Worm (Caenorhabditis elegans) whole organism, late embryonic: Measurements from ENCODE around the gene pcca-1.

Experiments
- ama-1 ChIP-seq: fragments of 150-350 bp; optimal IDR thresholded peaks from 2 replicates; lab custom pipeline; 2014
- ceh-48 ChIP-seq: sonication (generic microtip); optimal IDR thresholded peaks from 2 replicates; lab custom pipeline; 2016; ENCODE audit warnings: missing genetic modification characterization, inconsistent platforms, missing compliant biosample characterization
- hlh-30 ChIP-seq: sonication (generic microtip); optimal IDR thresholded peaks from 2 replicates; lab custom pipeline; 2017; ENCODE audit warnings: antibody characterized with exemption, missing genetic modification characterization, missing compliant biosample characterization; ENCODE audit not compliant: insufficient read depth
- hlh-8 ChIP-seq: sonication (generic microtip); optimal IDR thresholded peaks from 2 replicates; lab custom pipeline; 2016; ENCODE audit warnings: missing genotype, missing genetic modification characterization, missing compliant biosample characterization
- lin-11 ChIP-seq: fragments of 200-800 bp; sonication (Bioruptor generic); optimal IDR thresholded peaks from 2 replicates; lab custom pipeline; 2018; ENCODE audit warnings: mild to moderate bottlenecking, missing genetic modification characterization, missing compliant biosample characterization
- pqm-1 ChIP-seq: sonication (generic microtip); optimal IDR thresholded peaks from 2 replicates; lab custom pipeline; 2016; ENCODE audit warnings: missing genetic modification characterization, missing compliant biosample characterization
- tbx-7 ChIP-seq: sonication (generic microtip); optimal IDR thresholded peaks from 2 replicates; lab custom pipeline; 2016; ENCODE audit warnings: missing genotype, missing genetic modification characterization, missing compliant biosample characterization
- unc-86 ChIP-seq: sonication (generic microtip); optimal IDR thresholded peaks from 2 replicates; lab custom pipeline; 2016; ENCODE audit warnings: missing genetic modification characterization, missing compliant biosample characterization

DNA sequence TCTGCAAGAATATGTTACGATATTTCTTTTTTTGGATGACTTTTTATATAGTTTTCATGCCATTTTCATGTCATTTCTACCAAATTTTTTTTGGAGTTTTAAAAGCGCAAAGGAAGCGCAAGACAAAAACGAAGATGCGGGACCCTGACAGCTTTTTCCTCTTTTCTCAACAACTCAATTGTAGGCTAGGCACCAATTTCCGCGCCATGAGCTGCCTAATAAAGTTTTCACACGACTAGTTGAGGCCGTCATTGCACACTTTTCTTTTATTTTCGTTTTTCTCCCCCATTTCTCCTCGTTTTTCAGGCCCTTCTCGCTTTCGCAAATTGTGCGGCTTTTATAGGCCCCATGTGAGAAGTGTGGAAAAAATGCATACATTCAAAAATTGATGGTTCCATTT lies 19.0 kb upstream of the pcca-1 start:
- TF ChIP-seq lin-11 (tag; lab: Kevin White, UChicago) (no peak), tbx-7 (tag; lab: Kevin White, UChicago) (no peak), hlh-30 (tag; lab: Kevin White, UChicago) (no peak), unc-86 (no peak), ama-1 (lab: Kevin White, UChicago) (no peak), hlh-8 (no peak), ceh-48 (tag; lab: Kevin White, UChicago) (no peak), pqm-1 (tag; lab: Kevin White, UChicago) (no peak)
